Worm (Caenorhabditis elegans): Measurements from ENCODE around the gene F56A8.8.
"Not testable (repeated sequence)": the region's sequence is repeated elsewhere in the genome, so short reads cannot be mapped to it uniquely, and the experiment has no call there.

Gene F56A8.8

ce11 chrIII:13277881-13278500, 7.5 kb upstream of the F56A8.8 start:
- TF ChIP-seq gmeb-2 (tag; optimal IDR thresholded peaks at IDR 0.05) (no peak), ceh-30 (tag; optimal IDR thresholded peaks at IDR 0.05) (no peak), T23F11.4 (GFP tag; optimal IDR thresholded peaks at IDR 0.05) (no peak), ceh-45 (GFP tag; IDR thresholded peaks at IDR 0.05) (no peak), dve-1 (tag; optimal IDR thresholded peaks at IDR 0.05) (no peak), syd-9 (tag; optimal IDR thresholded peaks at IDR 0.05) (no peak), Y22D7AL.16 (tag; optimal IDR thresholded peaks at IDR 0.05) (no peak), unc-42 (tag; optimal IDR thresholded peaks at IDR 0.05) (no peak), hlh-30 (tag; optimal IDR thresholded peaks at IDR 0.05; ENCODE audit: insufficient read depth) (no peak), ceh-18 (tag; optimal IDR thresholded peaks at IDR 0.05) (no peak), ahr-1 (tag; optimal IDR thresholded peaks at IDR 0.05) (no peak), zip-5 (tag; optimal IDR thresholded peaks at IDR 0.05) (no peak), ztf-16 (tag; optimal IDR thresholded peaks at IDR 0.05) (no peak), hlh-13 (GFP tag; optimal IDR thresholded peaks at IDR 0.05) (no peak)

ce11 chrIII:13292971-13293514, 7.5 kb downstream of the F56A8.8 start, which contains the start of gene set-25:
set-25 (minus strand) TSS chrIII:13293090.
- TF ChIP-seq C38D4.7 (GFP tag; optimal IDR thresholded peaks at IDR 0.05) = peak; percentile 22
- TF ChIP-seq pat-9 (tag; optimal IDR thresholded peaks at IDR 0.05) = peak; percentile 34
- peak; percentile 59 for TF ChIP-seq ceh-2 (tag; optimal IDR thresholded peaks at IDR 0.05)
- peak; percentile 12 for TF ChIP-seq pha-2 (tag; optimal IDR thresholded peaks at IDR 0.05)
- peak; percentile 33; the same call in 1 of the 2 replicates for TF ChIP-seq unc-3 (GFP tag; conservative IDR thresholded peaks at IDR 0.05)
- peak; percentile 8 for TF ChIP-seq unc-3 (tag; optimal IDR thresholded peaks at IDR 0.05)
- TF ChIP-seq ceh-45 (GFP tag; IDR thresholded peaks at IDR 0.05) = peak; percentile 48; the same call in 1 of the 2 replicates
- TF ChIP-seq ceh-14 (tag; optimal IDR thresholded peaks at IDR 0.05) = peak; percentile 48
- TF ChIP-seq sox-4 (tag; optimal IDR thresholded peaks at IDR 0.05) = peak; percentile 19
- TF ChIP-seq ceh-34 (tag; optimal IDR thresholded peaks at IDR 0.05) = peak; percentile 30
- peak; percentile 47 for TF ChIP-seq elt-2 (tag; optimal IDR thresholded peaks at IDR 0.05)
- TF ChIP-seq K02D7.2 (tag; optimal IDR thresholded peaks at IDR 0.05) = peak; percentile 71
- TF ChIP-seq tbx-2 (tag; optimal IDR thresholded peaks at IDR 0.05) = peak; percentile 48
- TF ChIP-seq zip-5 (tag; optimal IDR thresholded peaks at IDR 0.05) = peak; percentile 44
- TF ChIP-seq ttx-3 (tag; optimal IDR thresholded peaks at IDR 0.05) = peak; percentile 52
- peak; percentile 8 for TF ChIP-seq ztf-16 (tag; optimal IDR thresholded peaks at IDR 0.05)
- TF ChIP-seq K09A11.1 (tag; optimal IDR thresholded peaks at IDR 0.05; ENCODE audit: insufficient read depth) = peak; percentile 45
- peak; percentile 22 for TF ChIP-seq dmd-4 (tag; optimal IDR thresholded peaks at IDR 0.05; ENCODE audit: borderline replicate concordance)
- TF ChIP-seq fax-1 (tag; optimal IDR thresholded peaks at IDR 0.05) = peak; percentile 27
- peak; percentile 50 for TF ChIP-seq unc-86 (tag; optimal IDR thresholded peaks at IDR 0.05)

- TF ChIP-seq ceh-45 (GFP tag; IDR thresholded peaks at IDR 0.05) (peak; percentile 62; the same call in 1 of the 2 replicates), unc-3 (GFP tag; conservative IDR thresholded peaks at IDR 0.05) (peak; percentile 74; the same call in 1 of the 2 replicates)
- not testable (repeated sequence) for TF ChIP-seq unc-3 (tag; optimal IDR thresholded peaks at IDR 0.05)
Observed at ce11 chrIII:13296289-13296874, 10.9 kb downstream of the F56A8.8 start, which contains the start of gene npp-18. npp-18 (plus strand) TSS chrIII:13296853.

ce11 chrIII:13298722-13299431, 13.4 kb downstream of the F56A8.8 start, which contains the start of gene pgm-2:
pgm-2 (plus strand) TSS chrIII:13299378.
- TF ChIP-seq elt-2 (tag; optimal IDR thresholded peaks at IDR 0.05) (peak; percentile 51), T23F11.4 (GFP tag; optimal IDR thresholded peaks at IDR 0.05) (no peak), npax-4 (tag; optimal IDR thresholded peaks at IDR 0.05) (no peak), unc-86 (tag; optimal IDR thresholded peaks at IDR 0.05) (no peak)

All from whole organism, late embryonic.